Worm (Caenorhabditis elegans) whole organism, mixed stage, embryonic: ENCODE measurements around the gene C34C12.6.

Source experiments
- M03D4.4 ChIP-seq: sonication (generic microtip); optimal IDR thresholded peaks from 2 replicates; lab custom pipeline; 2017; ENCODE audit warnings: mild to moderate bottlenecking, missing genetic modification characterization, missing compliant biosample characterization
- blmp-1 ChIP-seq: fragments of 150-350 bp; optimal IDR thresholded peaks from 2 replicates; lab custom pipeline; 2014; ENCODE audit warnings: missing biosample characterization, missing genetic modification characterization
- ceh-39 ChIP-seq: fragments of 150-350 bp; optimal IDR thresholded peaks from 2 replicates; lab custom pipeline; 2014; ENCODE audit warnings: missing biosample characterization, missing genetic modification characterization
- ceh-43 ChIP-seq: fragments of 200-800 bp; sonication (Bioruptor generic); optimal IDR thresholded peaks from 2 replicates; lab custom pipeline; 2018; ENCODE audit warnings: mild to moderate bottlenecking, missing genetic modification characterization, moderate library complexity, missing compliant biosample characterization
- ceh-83 ChIP-seq: fragments of 200-800 bp; sonication (Bioruptor generic); optimal IDR thresholded peaks from 2 replicates; lab custom pipeline; 2018; ENCODE audit warnings: mild to moderate bottlenecking, missing genetic modification characterization, missing compliant biosample characterization
- ces-1 ChIP-seq: fragments of 150-350 bp; optimal IDR thresholded peaks from 2 replicates; lab custom pipeline; 2014; ENCODE audit warnings: missing biosample characterization, missing genetic modification reagents, missing genetic modification characterization
- drap-1 ChIP-seq: fragments of 200-800 bp; sonication (Bioruptor generic); optimal IDR thresholded peaks from 3 replicates; lab custom pipeline; 2018; ENCODE audit warnings: mild to moderate bottlenecking, missing genetic modification characterization, missing compliant biosample characterization
- elt-1 ChIP-seq: sonication (generic microtip); optimal IDR thresholded peaks from 2 replicates; lab custom pipeline; 2017; ENCODE audit warnings: missing genetic modification characterization, mild to moderate bottlenecking, missing compliant biosample characterization, antibody characterized with exemption, moderate library complexity, borderline replicate concordance; ENCODE audit not compliant: insufficient read depth
- elt-3 ChIP-seq: fragments of 150-350 bp; optimal IDR thresholded peaks from 2 replicates; lab custom pipeline; 2014; ENCODE audit warnings: missing biosample characterization, missing genetic modification characterization
- flh-1 ChIP-seq: fragments of 200-800 bp; sonication (Bioruptor generic); optimal IDR thresholded peaks from 2 replicates; lab custom pipeline; 2018; ENCODE audit warnings: mild to moderate bottlenecking, missing genetic modification characterization, moderate library complexity, missing compliant biosample characterization
- ham-2 ChIP-seq: fragments of 200-800 bp; sonication (Bioruptor generic); optimal IDR thresholded peaks from 2 replicates; lab custom pipeline; 2018; ENCODE audit warnings: mild to moderate bottlenecking, missing genetic modification characterization, missing compliant biosample characterization
- hlh-1 ChIP-seq: fragments of 150-350 bp; optimal IDR thresholded peaks from 2 replicates; lab custom pipeline; 2014; ENCODE audit warnings: missing biosample characterization, missing genetic modification reagents, missing genetic modification characterization
- lin-13 ChIP-seq: fragments of 150-350 bp; optimal IDR thresholded peaks from 2 replicates; lab custom pipeline; 2014; ENCODE audit warnings: missing biosample characterization, missing genetic modification characterization
- lin-32 ChIP-seq: fragments of 200-800 bp; sonication (Bioruptor generic); optimal IDR thresholded peaks from 2 replicates; lab custom pipeline; 2018; ENCODE audit warnings: mild to moderate bottlenecking, missing genetic modification characterization, missing compliant biosample characterization
- lsy-2 ChIP-seq: fragments of 150-350 bp; optimal IDR thresholded peaks from 2 replicates; lab custom pipeline; 2014; ENCODE audit warnings: missing biosample characterization, missing genetic modification characterization
- mab-5 ChIP-seq: fragments of 150-350 bp; optimal IDR thresholded peaks from 2 replicates; lab custom pipeline; 2014; ENCODE audit warnings: missing biosample characterization, missing genetic modification characterization
- mep-1 ChIP-seq: fragments of 150-350 bp; optimal IDR thresholded peaks from 2 replicates; lab custom pipeline; 2017; ENCODE audit warnings: missing biosample characterization, missing genetic modification reagents, missing genetic modification characterization, inconsistent platforms
- mls-2 ChIP-seq: sonication (generic microtip); optimal IDR thresholded peaks from 2 replicates; lab custom pipeline; 2016; ENCODE audit warnings: mild to moderate bottlenecking, missing genetic modification characterization, moderate library complexity, missing compliant biosample characterization
- nhr-12 ChIP-seq: fragments of 150-350 bp; optimal IDR thresholded peaks from 2 replicates; lab custom pipeline; 2014; ENCODE audit warnings: missing biosample characterization, missing genetic modification characterization
- nhr-2 ChIP-seq: fragments of 150-350 bp; optimal IDR thresholded peaks from 2 replicates; lab custom pipeline; 2014; ENCODE audit warnings: missing biosample characterization, missing genetic modification characterization
- nhr-237 ChIP-seq: fragments of 150-350 bp; optimal IDR thresholded peaks from 2 replicates; lab custom pipeline; 2014; ENCODE audit warnings: missing biosample characterization, missing genetic modification characterization
- nhr-76 ChIP-seq: sonication (generic microtip); optimal IDR thresholded peaks from 2 replicates; lab custom pipeline; 2017; ENCODE audit warnings: missing biosample characterization, missing genetic modification characterization
- pha-4 ChIP-seq: fragments of 150-350 bp; optimal IDR thresholded peaks from 2 replicates; lab custom pipeline; 2018; ENCODE audit warnings: missing biosample characterization, missing genetic modification reagents, missing genetic modification characterization
- sem-2 ChIP-seq: fragments of 200-800 bp; sonication (Bioruptor generic); optimal IDR thresholded peaks from 2 replicates; lab custom pipeline; 2018; ENCODE audit warnings: mild to moderate bottlenecking, missing genetic modification characterization, missing compliant biosample characterization
- snpc-4 ChIP-seq: fragments of 150-350 bp; optimal IDR thresholded peaks from 2 replicates; lab custom pipeline; 2014; ENCODE audit warnings: missing biosample characterization, missing genetic modification characterization
- sptf-1 ChIP-seq: sonication (generic microtip); optimal IDR thresholded peaks from 2 replicates; lab custom pipeline; 2017; ENCODE audit warnings: mild to moderate bottlenecking, missing genetic modification characterization, moderate library complexity, missing compliant biosample characterization
- tbx-8 ChIP-seq: fragments of 200-800 bp; sonication (Bioruptor generic); optimal IDR thresholded peaks from 2 replicates; lab custom pipeline; 2018; ENCODE audit warnings: mild to moderate bottlenecking, missing genetic modification characterization, moderate library complexity, missing compliant biosample characterization
- unc-120 ChIP-seq: sonication (generic microtip); optimal IDR thresholded peaks from 2 replicates; lab custom pipeline; 2017; ENCODE audit warnings: missing genetic modification characterization, missing compliant biosample characterization; ENCODE audit not compliant: poor library complexity, severe bottlenecking
- unc-39 ChIP-seq: fragments of 150-350 bp; optimal IDR thresholded peaks from 2 replicates; lab custom pipeline; 2014; ENCODE audit warnings: missing biosample characterization, missing genetic modification characterization
- zip-8 ChIP-seq: fragments of 150-350 bp; optimal IDR thresholded peaks from 2 replicates; lab custom pipeline; 2014; ENCODE audit warnings: missing biosample characterization, missing genetic modification characterization
- ztf-11 ChIP-seq: fragments of 150-350 bp; optimal IDR thresholded peaks from 2 replicates; lab custom pipeline; 2014; ENCODE audit warnings: missing biosample characterization, missing genetic modification characterization

The C34C12.6 gene

DNA sequence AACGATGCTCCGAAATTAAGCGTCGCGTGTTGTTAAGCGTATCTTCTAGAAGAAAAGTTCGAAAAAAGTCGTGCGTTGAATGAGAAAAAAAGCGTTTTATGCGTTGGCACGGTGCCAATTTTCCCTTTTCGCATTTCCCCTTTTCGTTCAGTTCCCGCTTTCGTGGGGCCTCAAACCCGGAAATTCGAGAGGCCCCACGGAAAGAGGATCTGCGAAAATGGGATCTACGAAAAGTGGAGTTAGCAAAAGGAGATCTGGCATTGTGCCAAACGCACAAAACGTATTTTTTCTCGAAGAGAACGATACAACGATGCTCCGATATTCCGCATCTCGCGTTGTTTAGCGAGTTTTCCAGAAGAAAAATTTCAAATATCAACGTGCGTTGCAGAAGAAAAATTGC is 17.5 kb downstream of the C34C12.6 start (continued):
- TF ChIP-seq ces-1 = peak; percentile 46

DNA sequence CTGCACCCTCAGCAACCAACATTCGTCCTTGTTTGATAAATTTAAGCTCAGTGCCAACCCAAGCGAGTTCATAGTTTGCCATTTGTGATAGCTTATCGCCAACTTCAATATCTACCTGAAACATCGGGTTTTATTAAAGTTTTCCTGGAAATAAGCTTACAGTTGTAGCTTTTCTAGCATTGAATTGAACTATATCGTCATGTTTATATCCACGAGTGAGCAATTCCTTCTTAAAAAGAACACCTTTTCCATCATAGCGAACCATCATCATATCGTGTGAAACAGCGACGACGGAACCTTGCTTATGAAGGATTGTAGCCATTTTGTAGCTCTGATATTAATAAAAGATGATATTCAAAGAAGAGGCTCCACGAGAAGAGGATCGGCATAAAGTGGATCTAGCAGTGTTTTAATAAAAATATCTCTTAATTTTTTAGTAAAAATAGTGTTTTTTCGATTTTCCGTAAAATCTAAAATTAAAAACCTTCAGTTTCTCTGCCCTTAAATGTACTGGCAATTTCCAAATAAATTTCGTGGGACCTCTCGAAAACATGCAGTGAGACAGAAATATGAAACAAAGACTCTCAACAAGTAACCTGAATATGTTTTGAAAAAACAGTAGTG is 19.9 kb downstream of the C34C12.6 start, which contains the start of gene M01F1.8:
Gene M01F1.8, minus strand, starts transcription at position 335 of the 624 bp plus-strand sequence.
- TF ChIP-seq flh-1 (GFP tag; lab: Kevin White, UChicago) (no peak), drap-1 (GFP tag; lab: Kevin White, UChicago) (no peak), lin-32 (GFP tag; lab: Kevin White, UChicago) (no peak), ceh-39 (tag; lab: Kevin White, UChicago) (no peak), hlh-1 (tag; lab: Kevin White, UChicago) (no peak), nhr-12 (tag; lab: Kevin White, UChicago) (no peak), pha-4 (tag; lab: Kevin White, UChicago) (no peak), unc-39 (no peak), lsy-2 (no peak)
- TF ChIP-seq, all 35 proteins: peak for 0

DNA sequence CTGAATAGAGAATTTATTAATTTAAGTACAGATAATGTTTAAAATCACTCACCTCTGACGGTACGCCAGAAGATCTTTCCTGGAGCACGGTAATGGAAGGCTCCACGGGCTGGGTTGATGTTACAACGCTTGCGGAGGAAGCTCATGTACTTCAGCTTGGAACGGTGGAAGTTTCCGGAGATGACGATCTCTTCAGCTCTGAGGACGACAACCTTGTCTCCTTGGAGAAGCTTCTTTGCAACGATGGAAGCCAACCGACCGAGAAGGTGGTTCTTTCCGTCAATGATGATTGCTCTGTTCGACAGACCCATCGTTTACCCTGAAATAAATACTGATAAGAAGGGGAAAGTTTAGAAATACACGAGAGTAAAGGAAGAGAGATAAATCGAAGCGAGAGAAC is 20.9 kb downstream of the C34C12.6 start, which contains the start of gene rpl-16:
Gene rpl-16, minus strand, starts transcription at position 319 of the 400 bp plus-strand sequence.
- TF ChIP-seq blmp-1 (tag; lab: Kevin White, UChicago) = no peak
- TF ChIP-seq ces-1 = no peak
- no peak for TF ChIP-seq mab-5 (tag; lab: Kevin White, UChicago)
- TF ChIP-seq sem-2 = no peak
- no peak for TF ChIP-seq nhr-2 (tag; lab: Kevin White, UChicago)
- TF ChIP-seq lsy-2 = no peak
- TF ChIP-seq flh-1 (GFP tag; lab: Kevin White, UChicago) = no peak
- TF ChIP-seq ztf-11 (tag; lab: Kevin White, UChicago) = no peak
- TF ChIP-seq M03D4.4 (tag; lab: Kevin White, UChicago) = no peak
- no peak for TF ChIP-seq hlh-1 (tag; lab: Kevin White, UChicago)
- no peak for TF ChIP-seq lin-32 (GFP tag; lab: Kevin White, UChicago)
- TF ChIP-seq tbx-8 = no peak
- no peak for TF ChIP-seq mls-2
- no peak for TF ChIP-seq nhr-237 (tag; lab: Kevin White, UChicago)
- no peak for TF ChIP-seq elt-3 (tag; lab: Kevin White, UChicago)

DNA sequence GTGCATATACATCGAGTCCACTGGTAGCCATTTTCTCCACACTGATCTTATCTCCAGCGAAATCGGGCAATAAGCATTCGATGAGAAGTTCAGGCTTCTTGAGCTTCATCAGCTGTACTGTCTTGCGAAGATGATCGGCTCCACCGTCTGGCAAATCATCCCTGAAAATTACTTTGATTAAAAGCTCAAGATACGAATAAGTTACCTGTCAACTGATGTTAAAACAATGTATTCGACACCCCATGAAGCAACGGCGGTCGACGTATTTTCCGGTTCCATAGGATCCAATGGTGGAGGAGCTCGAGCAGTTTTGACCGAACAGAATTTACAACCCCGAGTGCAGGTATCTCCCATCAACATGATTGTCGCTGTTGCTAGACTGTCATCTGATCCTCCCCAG is 21.8 kb downstream of the C34C12.6 start:
- TF ChIP-seq unc-120 (tag; lab: Kevin White, UChicago) (no peak), drap-1 (GFP tag; lab: Kevin White, UChicago) (no peak), hlh-1 (tag; lab: Kevin White, UChicago) (no peak), elt-1 (tag; lab: Kevin White, UChicago) (no peak), ces-1 (no peak), ceh-83 (GFP tag; lab: Kevin White, UChicago) (no peak), M03D4.4 (tag; lab: Kevin White, UChicago) (no peak), nhr-237 (tag; lab: Kevin White, UChicago) (no peak), ham-2 (GFP tag; lab: Kevin White, UChicago) (no peak), sem-2 (no peak), mls-2 (no peak), snpc-4 (tag; lab: Kevin White, UChicago) (no peak), lin-32 (GFP tag; lab: Kevin White, UChicago) (no peak)

DNA sequence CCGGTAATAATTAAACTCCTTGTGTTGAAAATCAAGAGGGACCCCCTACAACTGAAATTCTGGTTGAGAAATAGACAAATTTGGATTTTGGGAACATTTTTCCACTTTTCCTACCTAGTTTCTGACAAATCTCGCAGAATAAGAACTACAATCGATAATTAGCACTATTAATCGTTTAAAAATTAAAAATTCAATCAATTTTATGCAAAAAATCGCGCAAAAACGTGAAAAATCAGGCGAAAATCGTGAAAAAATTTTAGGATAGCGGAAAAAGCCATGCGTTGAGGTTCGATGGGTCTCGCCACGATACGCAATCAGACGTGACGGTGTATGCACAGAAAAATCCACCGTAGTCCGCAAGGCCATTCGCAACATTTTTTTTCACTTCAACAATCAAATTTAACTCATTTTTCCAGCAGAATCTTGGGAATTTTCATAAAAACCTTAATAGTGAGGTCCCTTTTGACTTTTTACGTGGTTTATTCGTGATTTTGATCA is 22.7 kb downstream of the C34C12.6 start, which contains the start of gene lias-1:
Gene lias-1, minus strand, starts transcription at position 51 of the 498 bp plus-strand sequence.
- TF ChIP-seq tbx-8 = peak; percentile 58
- peak; percentile 61 for TF ChIP-seq ces-1
- TF ChIP-seq mep-1 (tag; lab: Kevin White, UChicago) = peak; percentile 92
- peak; percentile 58 for TF ChIP-seq unc-120 (tag; lab: Kevin White, UChicago)
- peak; percentile 86 for TF ChIP-seq lin-13 (tag; lab: Kevin White, UChicago)
- no peak for TF ChIP-seq nhr-76 (tag; lab: Kevin White, UChicago)
- peak; percentile 80 for TF ChIP-seq hlh-1 (tag; lab: Kevin White, UChicago)
- TF ChIP-seq ham-2 (GFP tag; lab: Kevin White, UChicago) = peak; percentile 58
- peak; percentile 87 for TF ChIP-seq pha-4 (tag; lab: Kevin White, UChicago)
- no peak for TF ChIP-seq mab-5 (tag; lab: Kevin White, UChicago)
- no peak for TF ChIP-seq drap-1 (GFP tag; lab: Kevin White, UChicago)
- TF ChIP-seq sptf-1 = peak; percentile 81
- TF ChIP-seq nhr-237 (tag; lab: Kevin White, UChicago) = peak; percentile 64
- TF ChIP-seq lsy-2 = peak; percentile 96
- peak; percentile 31 for TF ChIP-seq ceh-43 (GFP tag; lab: Kevin White, UChicago)
- peak; percentile 62 for TF ChIP-seq M03D4.4 (tag; lab: Kevin White, UChicago)
- TF ChIP-seq zip-8 (tag; lab: Kevin White, UChicago) = no peak
- peak; percentile 15 for TF ChIP-seq ztf-11 (tag; lab: Kevin White, UChicago)
